Worm (Caenorhabditis elegans): ENCODE data around the gene dhs-14.

ce11 chrV:2765052-2765451 lies at the start of gene dhs-14:
- no peak for TF ChIP-seq C38D4.7 (GFP tag; optimal IDR thresholded peaks at IDR 0.05)
- TF ChIP-seq ceh-22 (tag; optimal IDR thresholded peaks at IDR 0.05), result no peak
